Worm (Caenorhabditis elegans) whole organism, young adult: ENCODE measurements around the gene R148.8.

ENCODE experiments used
- F37B4.10 ChIP-seq: fragments of 200-800 bp; sonication (Bioruptor generic); IDR thresholded peaks from 2 replicates; pipeline ENCODE4 v1.3.6; 2022; ENCODE audit warnings: missing genetic modification characterization, missing compliant biosample characterization
- athp-1 ChIP-seq: sonication (generic microtip); optimal IDR thresholded peaks from 2 replicates; lab custom pipeline; 2017; ENCODE audit warnings: mild to moderate bottlenecking, missing genetic modification characterization, missing compliant biosample characterization
- hlh-12 ChIP-seq: sonication (generic microtip); optimal IDR thresholded peaks from 2 replicates; lab custom pipeline; 2016; ENCODE audit warnings: missing genetic modification characterization, missing compliant biosample characterization
- hrde-1 ChIP-seq: sonication (generic microtip); optimal IDR thresholded peaks from 2 replicates; lab custom pipeline; 2016; ENCODE audit warnings: missing genetic modification characterization, mild to moderate bottlenecking, missing compliant biosample characterization, moderate library complexity, missing genotype, missing genetic modification reagents, borderline replicate concordance
- lin-54 ChIP-seq: fragments of 200-800 bp; sonication (Bioruptor generic); optimal IDR thresholded peaks from 2 replicates; lab custom pipeline; 2018; ENCODE audit warnings: mild to moderate bottlenecking, missing genetic modification characterization, missing compliant biosample characterization
- rpc-1 ChIP-seq, 2 experiments: fragments of 150-350 bp in 1 of 2; sonication (generic microtip) in 1 of 2; optimal IDR thresholded peaks; 2 replicates each; lab custom pipeline; 2014 to 2018; ENCODE audit warnings: missing biosample characterization in 1 of 2, missing genetic modification characterization in 1 of 2, missing genetic modification reagents in 1 of 2, missing genotype in 1 of 2
- sea-2 ChIP-seq: fragments of 200-800 bp; sonication (Bioruptor generic); IDR thresholded peaks from 2 replicates; pipeline ENCODE4 v1.3.6; 2022; ENCODE audit warnings: missing genetic modification characterization, missing compliant biosample characterization
- snpc-1.1 ChIP-seq: sonication (generic microtip); optimal IDR thresholded peaks from 2 replicates; lab custom pipeline; 2017; ENCODE audit warnings: missing genetic modification characterization, mild to moderate bottlenecking, missing compliant biosample characterization, antibody characterized with exemption, moderate library complexity, missing genotype, missing genetic modification reagents; ENCODE audit not compliant: insufficient read depth
- snpc-4 ChIP-seq, 5 experiments: fragments of 150-350 bp in 1 of 5; sonication (generic microtip) in 4 of 5; optimal IDR thresholded peaks; 2 replicates each; lab custom pipeline; 2014 to 2018; ENCODE audit warnings: missing genetic modification characterization in 5 of 5, missing biosample characterization in 3 of 5, antibody characterized with exemption in 2 of 5, mild to moderate bottlenecking in 2 of 5, missing compliant biosample characterization in 2 of 5, missing genotype in 2 of 5, moderate library complexity in 2 of 5, missing genetic modification reagents in 1 of 5

DNA sequence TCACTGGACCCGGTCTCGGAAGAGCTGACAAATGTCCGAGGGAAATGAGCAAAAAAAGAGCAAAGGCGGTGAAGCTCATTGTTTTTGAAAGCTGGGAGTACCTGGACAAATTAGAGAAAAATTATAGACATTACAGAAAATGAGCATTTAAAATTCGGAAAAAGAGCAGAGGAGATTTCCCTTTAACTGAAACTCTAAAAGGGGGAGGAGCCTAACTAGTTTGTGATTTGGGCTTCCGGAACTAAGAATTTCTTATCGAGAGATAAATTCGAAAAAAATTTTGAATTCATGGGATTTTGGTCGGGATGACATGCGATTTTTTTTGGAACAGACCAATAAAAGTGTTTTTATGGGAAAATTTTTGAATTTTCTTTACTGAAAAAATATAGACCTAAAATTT is 47.6 kb upstream of the R148.8 start, which contains the start of gene C44B11.4:
- TF ChIP-seq rpc-1 (optimal IDR thresholded peaks at IDR 0.05; lab: Kevin White, UChicago) = no peak
- no peak for TF ChIP-seq rpc-1 (tag; optimal IDR thresholded peaks at IDR 0.05; lab: Kevin White, UChicago)
- no peak for TF ChIP-seq lin-54
- no peak for TF ChIP-seq snpc-4 (GFP tag; optimal IDR thresholded peaks at IDR 0.05; lab: Kevin White, UChicago)
- TF ChIP-seq snpc-4 (tag; optimal IDR thresholded peaks at IDR 0.05; lab: Kevin White, UChicago) = no peak
- no peak for TF ChIP-seq athp-1 (tag; lab: Kevin White, UChicago)
- TF ChIP-seq hlh-12 = no peak
- TF ChIP-seq sea-2 = no peak
- no peak for TF ChIP-seq hrde-1 (tag; lab: Kevin White, UChicago)
- TF ChIP-seq snpc-1.1 (tag; lab: Kevin White, UChicago) = no peak
- no peak for TF ChIP-seq F37B4.10 (GFP tag; lab: Robert Waterston, UW)
